Worm (Caenorhabditis elegans) whole organism, L4/young adult: Measurements from ENCODE around the gene flp-1.

ENCODE experiments used
- W03F9.2 ChIP-seq: fragments of 150-350 bp; optimal IDR thresholded peaks from 2 replicates; lab custom pipeline; 2014; ENCODE audit warnings: missing biosample characterization, missing genetic modification characterization
- dao-5 ChIP-seq: sonication (generic microtip); optimal IDR thresholded peaks from 2 replicates; lab custom pipeline; 2016; ENCODE audit warnings: missing genotype, missing genetic modification characterization, moderate library complexity, missing compliant biosample characterization
- him-1 ChIP-seq: sonication (generic microtip); optimal IDR thresholded peaks from 2 replicates; lab custom pipeline; 2016; ENCODE audit warnings: missing genotype, missing genetic modification reagents, missing genetic modification characterization, missing compliant biosample characterization

The flp-1 gene

ce11 chrIV:9120220-9120619 is 24.3 kb upstream of the flp-1 start:
- TF ChIP-seq W03F9.2 (tag; lab: Kevin White, UChicago) (no peak), him-1 (tag; lab: Kevin White, UChicago) (no peak), dao-5 (no peak)

ce11 chrIV:9121545-9121944 is 23.0 kb upstream of the flp-1 start:
- TF ChIP-seq dao-5 (no peak), him-1 (tag; lab: Kevin White, UChicago) (no peak), W03F9.2 (tag; lab: Kevin White, UChicago) (no peak)

ce11 chrIV:9130605-9131004 is 13.9 kb upstream of the flp-1 start:
- TF ChIP-seq dao-5 = no peak
- no peak for TF ChIP-seq him-1 (tag; lab: Kevin White, UChicago)
- no peak for TF ChIP-seq W03F9.2 (tag; lab: Kevin White, UChicago)

- TF ChIP-seq dao-5 = no peak
- no peak for TF ChIP-seq him-1 (tag; lab: Kevin White, UChicago)
- no peak for TF ChIP-seq W03F9.2 (tag; lab: Kevin White, UChicago)
Observed at ce11 chrIV:9135377-9135776, 9.1 kb upstream of the flp-1 start, which contains the start of gene delm-1. delm-1 (minus strand) TSS chrIV:9135477.

- TF ChIP-seq dao-5 = no peak
Observed at ce11 chrIV:9140172-9140805, 4.2 kb upstream of the flp-1 start.

ce11 chrIV:9146111-9146510 is 1.6 kb downstream of the flp-1 start, which contains the start of gene daf-10:
daf-10 (minus strand) TSS chrIV:9146211.
- no peak for TF ChIP-seq him-1 (tag; lab: Kevin White, UChicago)
- TF ChIP-seq dao-5 = no peak
- TF ChIP-seq W03F9.2 (tag; lab: Kevin White, UChicago) = no peak

- TF ChIP-seq W03F9.2 (tag; lab: Kevin White, UChicago) = peak; percentile 43
- no peak for TF ChIP-seq dao-5
Observed at ce11 chrIV:9146819-9147518, 2.5 kb downstream of the flp-1 start, which contains the start of the genes rpb-12 and aly-2. rpb-12 (minus strand) TSS chrIV:9146869. aly-2 (plus strand) TSS chrIV:9147468.

- TF ChIP-seq him-1 (tag; lab: Kevin White, UChicago) (no peak), W03F9.2 (tag; lab: Kevin White, UChicago) (no peak), dao-5 (no peak)
Observed at ce11 chrIV:9150175-9150574, 5.7 kb downstream of the flp-1 start, which contains the start of gene F23B2.7. F23B2.7 (plus strand) TSS chrIV:9150475.

ce11 chrIV:9154263-9154662 is 9.8 kb downstream of the flp-1 start, which contains the start of gene F23B2.10:
F23B2.10 (minus strand) TSS chrIV:9154363.
- TF ChIP-seq dao-5 = no peak
- no peak for TF ChIP-seq him-1 (tag; lab: Kevin White, UChicago)
- TF ChIP-seq W03F9.2 (tag; lab: Kevin White, UChicago) = no peak

ce11 chrIV:9158969-9159800 is 14.7 kb downstream of the flp-1 start, which contains the start of gene pcp-3:
pcp-3 (minus strand) TSS chrIV:9159019.
- TF ChIP-seq dao-5 (no peak), W03F9.2 (tag; lab: Kevin White, UChicago) (no peak), him-1 (tag; lab: Kevin White, UChicago) (no peak)

ce11 chrIV:9159863-9160262 is 15.4 kb downstream of the flp-1 start:
- no peak for TF ChIP-seq dao-5

- TF ChIP-seq him-1 (tag; lab: Kevin White, UChicago) = no peak
- no peak for TF ChIP-seq dao-5
- TF ChIP-seq W03F9.2 (tag; lab: Kevin White, UChicago) = no peak
Observed at ce11 chrIV:9165027-9165426, 20.5 kb downstream of the flp-1 start, which contains the start of gene pcp-2. pcp-2 (minus strand) TSS chrIV:9165127.

ce11 chrIV:9165681-9166080 is 21.2 kb downstream of the flp-1 start, which contains the start of gene C07C7.3:
C07C7.3 (plus strand) TSS chrIV:9166051.
- TF ChIP-seq him-1 (tag; lab: Kevin White, UChicago) = no peak
- no peak for TF ChIP-seq dao-5
- no peak for TF ChIP-seq W03F9.2 (tag; lab: Kevin White, UChicago)

- TF ChIP-seq him-1 (tag; lab: Kevin White, UChicago) (no peak), dao-5 (no peak), W03F9.2 (tag; lab: Kevin White, UChicago) (no peak)
Observed at ce11 chrIV:9169764-9170163, 25.3 kb downstream of the flp-1 start.
